Worm (Caenorhabditis elegans): ENCODE measurements around the gene Y48A6B.9.

Y48A6B.9 gene

DNA sequence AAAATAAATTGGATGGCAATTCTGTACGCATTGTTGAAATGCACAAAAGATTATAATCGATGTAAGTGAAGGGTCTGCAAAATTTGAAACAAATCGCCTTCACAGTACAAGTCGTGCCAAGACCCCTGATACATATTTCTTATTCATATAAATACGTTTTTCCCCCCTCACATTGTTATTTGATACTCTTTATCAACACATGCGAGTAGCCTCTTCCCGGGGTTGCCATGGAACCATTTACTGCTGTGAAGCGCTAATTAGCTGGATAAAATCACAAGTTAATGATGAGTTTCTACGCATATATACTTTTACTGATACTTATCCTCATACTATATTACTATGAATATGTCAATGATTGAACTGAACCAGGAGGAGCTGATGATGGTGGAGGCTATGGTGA, 1.7 kb upstream of the Y48A6B.9 start, which contains the start of gene Y48A6B.14:
TSS of gene Y48A6B.14 (plus strand) at position 301 of the 400 bp plus-strand sequence.
- TF ChIP-seq unc-62 (GFP tag; optimal IDR thresholded peaks at IDR 0.05), result no peak
- no peak for TF ChIP-seq ceh-83 (GFP tag; optimal IDR thresholded peaks at IDR 0.05)
- TF ChIP-seq unc-120 (tag; optimal IDR thresholded peaks at IDR 0.05; ENCODE audit: poor library complexity, severe bottlenecking), result no peak
- no peak for TF ChIP-seq ceh-39 (tag; optimal IDR thresholded peaks at IDR 0.05)

DNA sequence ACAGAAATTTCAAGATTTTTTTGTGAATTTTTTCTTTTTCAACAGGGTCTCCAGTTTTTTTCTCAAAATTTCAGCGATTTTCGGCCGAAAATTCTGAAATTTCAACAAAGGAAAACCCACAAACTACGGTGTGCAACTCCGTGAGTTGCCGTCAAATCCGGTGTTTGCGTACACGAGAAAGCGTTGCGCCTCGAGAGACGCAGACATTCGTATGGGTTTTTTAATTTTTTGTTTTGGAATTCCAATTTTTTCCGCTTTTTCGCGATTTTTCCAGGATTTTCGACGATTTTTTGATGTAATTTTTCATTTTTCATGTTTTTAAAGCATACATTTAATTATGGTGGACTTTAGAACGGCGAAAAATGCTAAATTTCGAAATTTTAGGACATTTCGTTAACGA, 3.2 kb downstream of the Y48A6B.9 start:
- TF ChIP-seq lsy-2 (tag; optimal IDR thresholded peaks at IDR 0.05) (peak; percentile 96), blmp-1 (tag; optimal IDR thresholded peaks at IDR 0.05) (no peak), elt-1 (tag; optimal IDR thresholded peaks at IDR 0.05; ENCODE audit: borderline replicate concordance, insufficient read depth) (no peak), pha-4 (tag; optimal IDR thresholded peaks at IDR 0.05) (peak; percentile 67), ceh-39 (tag; optimal IDR thresholded peaks at IDR 0.05) (no peak), sptf-1 (tag; optimal IDR thresholded peaks at IDR 0.05) (peak; percentile 28), sem-2 (GFP tag; optimal IDR thresholded peaks at IDR 0.05) (no peak), unc-120 (tag; optimal IDR thresholded peaks at IDR 0.05; ENCODE audit: poor library complexity, severe bottlenecking) (no peak), lin-13 (tag; optimal IDR thresholded peaks at IDR 0.05) (peak; percentile 74), mab-5 (tag; optimal IDR thresholded peaks at IDR 0.05) (no peak), lin-32 (GFP tag; optimal IDR thresholded peaks at IDR 0.05) (no peak), ces-1 (GFP tag; optimal IDR thresholded peaks at IDR 0.05) (peak; percentile 34), mep-1 (tag; optimal IDR thresholded peaks at IDR 0.05) (peak; percentile 74), nhr-237 (tag; optimal IDR thresholded peaks at IDR 0.05) (peak; percentile 58), unc-62 (GFP tag; optimal IDR thresholded peaks at IDR 0.05) (peak; percentile 34), bed-3 (GFP tag; optimal IDR thresholded peaks at IDR 0.05) (no peak), drap-1 (GFP tag; optimal IDR thresholded peaks at IDR 0.05) (no peak), hlh-1 (tag; optimal IDR thresholded peaks at IDR 0.05) (no peak), nhr-28 (tag; optimal IDR thresholded peaks at IDR 0.05) (no peak), mls-2 (tag; optimal IDR thresholded peaks at IDR 0.05) (no peak), ham-2 (GFP tag; optimal IDR thresholded peaks at IDR 0.05) (no peak), ceh-83 (GFP tag; optimal IDR thresholded peaks at IDR 0.05) (no peak)

DNA sequence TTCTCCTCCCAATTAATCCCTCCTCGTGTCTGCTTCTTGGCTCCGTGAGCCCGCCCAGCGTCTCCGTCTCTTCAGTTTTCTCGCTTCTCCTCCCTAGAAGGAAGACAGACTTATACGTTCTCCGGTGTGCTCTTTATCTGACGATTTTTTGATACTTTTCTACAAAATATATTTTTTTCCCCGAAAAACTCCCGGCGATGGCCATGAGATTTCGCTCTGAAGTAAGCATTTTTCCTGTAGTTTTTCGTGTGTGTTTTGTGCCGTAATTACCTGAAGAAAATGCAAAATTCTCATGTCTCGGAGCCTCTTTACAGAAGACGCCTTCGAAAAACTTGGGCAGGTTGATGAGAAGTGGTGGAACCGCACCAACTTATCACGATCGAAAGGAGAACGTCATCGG, 3.7 kb downstream of the Y48A6B.9 start, which contains the start of gene spat-2:
TSS of gene spat-2 (plus strand) at position 301 of the 400 bp plus-strand sequence.
- TF ChIP-seq sptf-1 (tag; optimal IDR thresholded peaks at IDR 0.05) (no peak), sem-2 (GFP tag; optimal IDR thresholded peaks at IDR 0.05) (no peak), flh-1 (GFP tag; optimal IDR thresholded peaks at IDR 0.05) (no peak)

DNA sequence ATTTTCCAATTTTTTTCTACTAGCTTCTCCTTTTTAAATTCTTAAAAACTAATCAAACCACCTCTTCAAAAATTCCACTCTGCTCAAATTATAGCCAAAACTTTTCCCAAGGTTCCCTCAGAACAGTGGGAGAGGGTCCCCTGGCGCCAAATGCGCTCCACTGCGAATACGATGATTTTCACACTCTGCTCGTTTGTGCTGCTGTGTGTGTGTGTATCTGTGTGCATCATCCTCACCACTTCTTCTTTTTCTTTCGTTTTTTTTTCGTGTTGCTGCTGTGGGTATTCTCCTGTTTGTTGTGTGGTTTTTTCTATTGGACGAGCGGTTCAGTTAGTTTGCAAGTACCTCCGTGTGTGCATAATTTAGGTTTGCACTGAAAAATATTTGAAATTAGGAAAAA, 6.3 kb downstream of the Y48A6B.9 start:
- TF ChIP-seq mep-1 (tag; optimal IDR thresholded peaks at IDR 0.05) (peak; percentile 46), ceh-43 (GFP tag; optimal IDR thresholded peaks at IDR 0.05) (no peak), hlh-1 (tag; optimal IDR thresholded peaks at IDR 0.05) (peak; percentile 21)

DNA sequence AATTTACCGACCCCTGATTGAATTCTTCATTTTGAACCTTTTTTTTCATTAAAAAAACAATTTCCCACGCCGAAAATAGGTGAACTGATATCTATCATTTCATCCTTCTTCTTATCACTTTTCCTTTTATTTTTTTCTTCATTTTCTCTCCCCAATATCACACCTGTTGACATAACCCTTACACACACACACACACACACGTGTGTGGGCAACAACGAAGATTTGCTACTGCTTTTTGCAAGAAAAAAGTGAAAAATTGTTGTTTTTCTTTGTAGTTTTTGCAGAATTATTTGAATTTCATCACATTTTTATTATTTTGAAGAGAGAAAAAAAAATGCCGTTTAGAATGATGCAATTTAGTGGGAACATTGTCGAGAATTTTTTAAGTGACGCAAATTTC, 7.6 kb downstream of the Y48A6B.9 start:
- TF ChIP-seq unc-39 (tag; optimal IDR thresholded peaks at IDR 0.05), result no peak
- TF ChIP-seq ceh-43 (GFP tag; optimal IDR thresholded peaks at IDR 0.05), result no peak
- TF ChIP-seq lsy-2 (tag; optimal IDR thresholded peaks at IDR 0.05), result no peak

DNA sequence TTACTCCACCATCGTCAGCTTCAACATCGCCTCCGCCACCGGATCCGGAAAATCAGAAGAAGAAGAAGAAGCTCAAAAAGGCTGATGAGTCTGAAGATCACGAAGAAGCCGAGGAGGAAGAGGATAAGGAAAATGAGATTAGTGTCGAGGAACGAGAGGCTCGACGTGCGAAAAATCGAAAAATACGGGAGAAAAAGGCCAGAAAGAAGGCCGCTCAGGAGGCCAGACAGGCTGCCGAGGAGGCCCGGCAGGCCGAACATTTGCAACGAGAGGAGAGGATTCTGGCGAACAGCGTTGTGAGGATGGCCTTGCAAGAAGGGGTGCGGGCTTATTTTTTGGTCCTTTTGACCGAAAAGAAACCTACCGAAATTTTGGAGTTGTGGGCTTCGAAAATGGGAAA, 12.2 kb downstream of the Y48A6B.9 start:
- TF ChIP-seq lin-13 (tag; optimal IDR thresholded peaks at IDR 0.05) (no peak), blmp-1 (tag; optimal IDR thresholded peaks at IDR 0.05) (no peak), sem-2 (GFP tag; optimal IDR thresholded peaks at IDR 0.05) (no peak), nhr-76 (tag; optimal IDR thresholded peaks at IDR 0.05) (no peak), elt-3 (tag; optimal IDR thresholded peaks at IDR 0.05) (no peak), unc-39 (tag; optimal IDR thresholded peaks at IDR 0.05) (no peak)

DNA sequence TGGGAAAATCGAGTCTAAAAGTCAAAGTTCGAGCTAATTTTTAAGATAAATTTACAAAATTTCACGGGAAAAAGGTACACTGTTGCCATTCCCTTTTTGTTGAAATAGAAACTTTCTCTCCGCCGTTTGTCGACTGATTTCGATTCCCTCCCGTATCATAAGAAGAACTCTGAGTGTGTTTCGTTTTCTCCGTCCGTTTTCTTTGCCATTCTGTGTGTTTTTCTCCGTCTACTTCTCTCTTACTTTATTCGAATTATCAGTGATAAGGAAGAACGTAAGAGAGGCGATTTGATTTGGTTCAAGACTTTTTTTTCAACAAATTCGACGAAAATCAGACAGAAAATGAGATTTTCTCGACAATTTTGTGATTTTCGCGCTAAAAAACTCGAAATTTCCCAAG, 13.6 kb downstream of the Y48A6B.9 start:
- TF ChIP-seq pha-4 (tag; optimal IDR thresholded peaks at IDR 0.05) (no peak), blmp-1 (tag; optimal IDR thresholded peaks at IDR 0.05) (no peak), hlh-1 (tag; optimal IDR thresholded peaks at IDR 0.05) (no peak), lsy-2 (tag; optimal IDR thresholded peaks at IDR 0.05) (no peak), bed-3 (GFP tag; optimal IDR thresholded peaks at IDR 0.05) (no peak), lin-32 (GFP tag; optimal IDR thresholded peaks at IDR 0.05) (no peak), tbx-8 (GFP tag; optimal IDR thresholded peaks at IDR 0.05) (no peak), unc-39 (tag; optimal IDR thresholded peaks at IDR 0.05) (no peak), ceh-83 (GFP tag; optimal IDR thresholded peaks at IDR 0.05) (no peak), sem-2 (GFP tag; optimal IDR thresholded peaks at IDR 0.05) (no peak), snpc-4 (tag; optimal IDR thresholded peaks at IDR 0.05) (no peak), mls-2 (tag; optimal IDR thresholded peaks at IDR 0.05) (no peak), ces-1 (GFP tag; optimal IDR thresholded peaks at IDR 0.05) (no peak), sptf-1 (tag; optimal IDR thresholded peaks at IDR 0.05) (no peak)
